Fruit fly (Drosophila melanogaster) whole organism, embryonic: ENCODE measurements around the gene CG46042.

Experiments
- CG10959 ChIP-seq: fragments of 200-800 bp; sonication (Bioruptor generic); IDR thresholded peaks from 2 replicates; pipeline ENCODE4 v1.3.6; 2022; ENCODE audit warnings: missing biosample characterization, missing genetic modification characterization
- CG11085 ChIP-seq: fragments of 200-800 bp; sonication (Bioruptor generic); IDR thresholded peaks from 2 replicates; pipeline ENCODE4 v1.3.6; 2022; ENCODE audit warnings: missing biosample characterization, missing genetic modification characterization
- CG12219 ChIP-seq: fragments of 200-800 bp; sonication (Bioruptor generic); optimal IDR thresholded peaks from 3 replicates; lab custom pipeline; 2018; ENCODE audit warnings: missing biosample characterization, mild to moderate bottlenecking, missing genetic modification characterization
- CG12769 ChIP-seq: fragments of 200-800 bp; sonication (Bioruptor generic); optimal IDR thresholded peaks from 2 replicates; lab custom pipeline; 2019; ENCODE audit warnings: missing biosample characterization, mild to moderate bottlenecking, missing genetic modification characterization, moderate library complexity
- CG17385 ChIP-seq: fragments of 200-800 bp; sonication (Bioruptor generic); optimal IDR thresholded peaks from 3 replicates; lab custom pipeline; 2018; ENCODE audit warnings: missing biosample characterization, mild to moderate bottlenecking, missing genetic modification characterization
- CG1792 ChIP-seq: fragments of 200-800 bp; sonication (Bioruptor generic); optimal IDR thresholded peaks from 2 replicates; lab custom pipeline; 2016; ENCODE audit warnings: missing biosample characterization, missing genetic modification characterization
- CG2712 ChIP-seq: fragments of 200-800 bp; optimal IDR thresholded peaks from 3 replicates; lab custom pipeline; 2019; ENCODE audit warnings: missing biosample characterization, mild to moderate bottlenecking, missing genetic modification characterization, moderate library complexity
- CG4360 ChIP-seq: fragments of 200-800 bp; sonication (Bioruptor generic); IDR thresholded peaks from 2 replicates; pipeline ENCODE4 v1.3.6; 2022; ENCODE audit warnings: missing biosample characterization, missing genetic modification characterization
- CG5245 ChIP-seq: fragments of 200-800 bp; sonication (Bioruptor generic); optimal IDR thresholded peaks from 3 replicates; lab custom pipeline; 2016; ENCODE audit warnings: missing biosample characterization, missing genetic modification characterization
- CG6272 ChIP-seq: fragments of 200-800 bp; sonication (Bioruptor generic); IDR thresholded peaks from 2 replicates; pipeline ENCODE4 v1.3.6; 2022; ENCODE audit warnings: missing biosample characterization, missing genetic modification characterization
- CG6854 ChIP-seq: fragments of 200-800 bp; sonication (Bioruptor generic); optimal IDR thresholded peaks from 3 replicates; lab custom pipeline; 2017; ENCODE audit warnings: missing biosample characterization, mild to moderate bottlenecking, missing genetic modification characterization
- CG7928 ChIP-seq: fragments of 200-800 bp; sonication (Bioruptor generic); optimal IDR thresholded peaks from 2 replicates; lab custom pipeline; 2017; ENCODE audit warnings: missing biosample characterization, mild to moderate bottlenecking, missing genetic modification characterization
- CG8089 ChIP-seq: fragments of 200-800 bp; sonication (Bioruptor generic); optimal IDR thresholded peaks from 3 replicates; lab custom pipeline; 2016; ENCODE audit warnings: missing biosample characterization, missing genetic modification characterization
- CTCF ChIP-seq: fragments of 200-800 bp; sonication (Bioruptor generic); optimal IDR thresholded peaks from 2 replicates; lab custom pipeline; 2017; ENCODE audit warnings: missing biosample characterization, mild to moderate bottlenecking, missing genetic modification characterization, moderate library complexity
- Dll ChIP-seq: fragments of 200-800 bp; sonication (Bioruptor generic); IDR thresholded peaks from 4 replicates; pipeline ENCODE4 v1.3.6; 2022; ENCODE audit warnings: missing biosample characterization, missing genetic modification characterization; ENCODE audit not compliant: partially characterized antibody
- Doc2 ChIP-seq: fragments of 200-800 bp; sonication (Bioruptor generic); IDR thresholded peaks from 2 replicates; pipeline ENCODE4 v1.3.6; 2022; ENCODE audit warnings: missing biosample characterization, missing genetic modification characterization
- Ets97D ChIP-seq: fragments of 200-800 bp; sonication (Bioruptor generic); optimal IDR thresholded peaks from 3 replicates; lab custom pipeline; 2016; ENCODE audit warnings: missing biosample characterization, missing genetic modification characterization
- Fer3 ChIP-seq: fragments of 200-800 bp; sonication (Bioruptor generic); optimal IDR thresholded peaks from 2 replicates; lab custom pipeline; 2018; ENCODE audit warnings: missing biosample characterization, mild to moderate bottlenecking, missing genetic modification characterization, moderate library complexity
- HLHmδ ChIP-seq: fragments of 200-800 bp; sonication (Bioruptor generic); optimal IDR thresholded peaks from 2 replicates; lab custom pipeline; 2018; ENCODE audit warnings: missing biosample characterization, mild to moderate bottlenecking, missing genetic modification characterization, moderate library complexity
- Hr3 ChIP-seq: fragments of 200-800 bp; sonication (Bioruptor generic); optimal IDR thresholded peaks from 3 replicates; lab custom pipeline; 2016; ENCODE audit warnings: missing biosample characterization, missing genetic modification characterization
- Mad ChIP-seq: fragments of 200-800 bp; sonication (Bioruptor generic); optimal IDR thresholded peaks from 2 replicates; lab custom pipeline; 2016; ENCODE audit warnings: missing biosample characterization, missing genetic modification characterization
- NFAT ChIP-seq: fragments of 200-800 bp; sonication (Bioruptor generic); IDR thresholded peaks from 2 replicates; pipeline ENCODE4 v1.3.6; 2022; ENCODE audit warnings: missing biosample characterization, missing genetic modification characterization
- Oaz ChIP-seq: fragments of 200-800 bp; sonication (Bioruptor generic); IDR thresholded peaks from 2 replicates; pipeline ENCODE4 v1.3.6; 2022; ENCODE audit warnings: missing biosample characterization, missing genetic modification characterization
- PHDP ChIP-seq: fragments of 200-800 bp; sonication (Bioruptor generic); optimal IDR thresholded peaks from 3 replicates; lab custom pipeline; 2018; ENCODE audit warnings: missing biosample characterization, mild to moderate bottlenecking, missing genetic modification characterization, moderate library complexity
- TFAM ChIP-seq: fragments of 200-800 bp; sonication (Bioruptor generic); optimal IDR thresholded peaks from 2 replicates; lab custom pipeline; 2017; ENCODE audit warnings: missing biosample characterization, missing genetic modification characterization, inconsistent platforms
- Usf ChIP-seq: fragments of 200-800 bp; sonication (Bioruptor generic); optimal IDR thresholded peaks from 2 replicates; lab custom pipeline; 2017; ENCODE audit warnings: missing genotype, missing biosample characterization, missing genetic modification characterization
- az2 ChIP-seq: fragments of 200-800 bp; sonication (Bioruptor generic); optimal IDR thresholded peaks from 3 replicates; lab custom pipeline; 2016; ENCODE audit warnings: missing biosample characterization, missing genetic modification characterization
- br ChIP-seq: fragments of >200 bp; optimal IDR thresholded peaks from 2 replicates; lab custom pipeline; 2017
- chinmo ChIP-seq: fragments of 200-800 bp; sonication (Bioruptor generic); IDR thresholded peaks from 4 replicates; pipeline ENCODE4 v1.3.6; 2022; ENCODE audit warnings: missing biosample characterization, missing genetic modification characterization; ENCODE audit not compliant: partially characterized antibody
- cwo ChIP-seq: fragments of 200-800 bp; sonication (Bioruptor generic); optimal IDR thresholded peaks from 3 replicates; lab custom pipeline; 2017; ENCODE audit warnings: missing biosample characterization, missing genetic modification characterization, mild to moderate bottlenecking, moderate library complexity, missing genetic modification reagents
- disco-r ChIP-seq: fragments of 200-800 bp; sonication (Bioruptor generic); optimal IDR thresholded peaks from 2 replicates; lab custom pipeline; 2016; ENCODE audit warnings: missing biosample characterization, missing genetic modification characterization
- fru ChIP-seq: fragments of >200 bp; optimal IDR thresholded peaks from 2 replicates; lab custom pipeline; 2017
- gro ChIP-seq: fragments of 200-800 bp; sonication (Bioruptor generic); optimal IDR thresholded peaks from 2 replicates; lab custom pipeline; 2016; ENCODE audit warnings: missing biosample characterization, missing genetic modification characterization
- gsb-n ChIP-seq: fragments of 200-800 bp; sonication (Bioruptor generic); optimal IDR thresholded peaks from 3 replicates; lab custom pipeline; 2018; ENCODE audit warnings: missing biosample characterization, mild to moderate bottlenecking, missing genetic modification characterization
- ham ChIP-seq: fragments of 200-800 bp; sonication (Bioruptor generic); IDR thresholded peaks from 2 replicates; pipeline ENCODE4 v1.3.6; 2022; ENCODE audit warnings: missing biosample characterization, missing genetic modification characterization
- kah ChIP-seq: fragments of 200-800 bp; sonication (Bioruptor generic); optimal IDR thresholded peaks from 2 replicates; lab custom pipeline; 2018; ENCODE audit warnings: missing biosample characterization, mild to moderate bottlenecking, missing genetic modification characterization
- klu ChIP-seq: fragments of 200-800 bp; sonication (Bioruptor generic); IDR thresholded peaks from 2 replicates; pipeline ENCODE4 v1.3.6; 2022; ENCODE audit warnings: missing biosample characterization, missing genetic modification characterization
- lab ChIP-seq: fragments of 200-800 bp; sonication (Bioruptor generic); optimal IDR thresholded peaks from 3 replicates; lab custom pipeline; 2017; ENCODE audit warnings: missing biosample characterization, missing genetic modification characterization, mild to moderate bottlenecking, moderate library complexity, missing genetic modification reagents
- mam ChIP-seq: fragments of 200-800 bp; sonication (Bioruptor generic); optimal IDR thresholded peaks from 3 replicates; lab custom pipeline; 2016; ENCODE audit warnings: missing biosample characterization, missing genetic modification characterization
- nau ChIP-seq: fragments of 200-800 bp; sonication (Bioruptor generic); optimal IDR thresholded peaks from 3 replicates; lab custom pipeline; 2017; ENCODE audit warnings: missing biosample characterization, mild to moderate bottlenecking, missing genetic modification characterization, missing genetic modification reagents
- oc ChIP-seq: fragments of 200-800 bp; sonication (Bioruptor generic); optimal IDR thresholded peaks from 2 replicates; lab custom pipeline; 2018; ENCODE audit warnings: missing biosample characterization, mild to moderate bottlenecking, missing genetic modification characterization, moderate library complexity
- phol ChIP-seq: fragments of 200-800 bp; sonication (Bioruptor generic); optimal IDR thresholded peaks from 3 replicates; lab custom pipeline; 2018; ENCODE audit warnings: missing biosample characterization, mild to moderate bottlenecking, missing genetic modification characterization, moderate library complexity
- prd ChIP-seq, 3 experiments: fragments of >200 bp in 2 of 3; fragments of 200-800 bp in 1 of 3; sonication (Bioruptor generic) in 1 of 3; optimal IDR thresholded peaks in 2 of 3; IDR thresholded peaks in 1 of 3; 2 replicates in 2 of 3; 3 replicates in 1 of 3; pipeline versions ENCODE4 v1.3.6 to Lab custom; 2017 to 2022; ENCODE audit warnings: missing biosample characterization in 1 of 3, missing genetic modification characterization in 1 of 3
- row ChIP-seq: fragments of 200-800 bp; sonication (Bioruptor generic); IDR thresholded peaks from 3 replicates; pipeline ENCODE4 v1.3.6; 2022; ENCODE audit warnings: missing biosample characterization, missing genetic modification characterization
- scrt ChIP-seq: fragments of 200-800 bp; sonication (Bioruptor generic); optimal IDR thresholded peaks from 2 replicates; lab custom pipeline; 2018; ENCODE audit warnings: missing biosample characterization, mild to moderate bottlenecking, missing genetic modification characterization, moderate library complexity
- slou ChIP-seq: fragments of 200-800 bp; sonication (Bioruptor generic); optimal IDR thresholded peaks from 3 replicates; lab custom pipeline; 2016; ENCODE audit warnings: missing biosample characterization, missing genetic modification characterization
- slp2 ChIP-seq: fragments of 200-800 bp; sonication (Bioruptor generic); optimal IDR thresholded peaks from 2 replicates; lab custom pipeline; 2016; ENCODE audit warnings: missing biosample characterization, missing genetic modification characterization
- sr ChIP-seq: fragments of 200-800 bp; sonication (Bioruptor generic); IDR thresholded peaks from 3 replicates; pipeline ENCODE4 v1.3.6; 2022; ENCODE audit warnings: missing biosample characterization, missing genetic modification characterization
- trem ChIP-seq: fragments of 200-800 bp; optimal IDR thresholded peaks from 3 replicates; lab custom pipeline; 2019; ENCODE audit warnings: missing biosample characterization, mild to moderate bottlenecking, missing genetic modification characterization, moderate library complexity
- wor ChIP-seq: fragments of 200-800 bp; sonication (Bioruptor generic); IDR thresholded peaks from 2 replicates; pipeline ENCODE4 v1.3.6; 2022; ENCODE audit warnings: missing biosample characterization, missing genetic modification characterization
- zen ChIP-seq: fragments of 200-800 bp; sonication (Bioruptor generic); optimal IDR thresholded peaks from 3 replicates; lab custom pipeline; 2018; ENCODE audit warnings: missing biosample characterization, mild to moderate bottlenecking, missing genetic modification characterization, moderate library complexity

Gene CG46042

dm6 chr3R:19908863-19909343, 33.3 kb downstream of the CG46042 start (continued):
- peak; percentile 69 for TF ChIP-seq CG10959 (GFP tag; lab: Robert Waterston, UW)
- peak; percentile 58; the same call in 1 of the 2 replicates for TF ChIP-seq CG6272 (GFP tag; lab: Robert Waterston, UW)
- peak; percentile 63 for TF ChIP-seq disco-r (GFP tag; lab: Kevin White, UChicago)
- TF ChIP-seq CG5245 (GFP tag; lab: Kevin White, UChicago): peak; percentile 66
- TF ChIP-seq mam: peak; percentile 89
- peak; percentile 70 for TF ChIP-seq CG1792 (GFP tag; lab: Kevin White, UChicago)
- TF ChIP-seq HLHmδ (GFP tag; lab: Kevin White, UChicago): no peak
- peak; percentile 78 for TF ChIP-seq wor (GFP tag; lab: Robert Waterston, UW)
- TF ChIP-seq slou: no peak
- TF ChIP-seq CG2712 (tag; lab: Kevin White, UChicago): peak; percentile 65
- TF ChIP-seq Fer3 (tag; lab: Kevin White, UChicago): peak; percentile 74
- TF ChIP-seq CG7928: no peak
- TF ChIP-seq CG12219: peak; percentile 87
- 0 out of 4 replicates have a peak, but pooled peaks have one; percentile 10 for TF ChIP-seq chinmo
- TF ChIP-seq cwo (GFP tag; lab: Kevin White, UChicago): peak; percentile 79
- TF ChIP-seq Doc2: 0 out of 2 replicates have a peak, but pooled peaks have one; percentile 37
- peak; percentile 81 for TF ChIP-seq CG8089 (GFP tag; lab: Kevin White, UChicago)
- peak; percentile 89 for TF ChIP-seq az2 (GFP tag; lab: Kevin White, UChicago)
- TF ChIP-seq CG4360 (GFP tag; lab: Robert Waterston, UW): peak; percentile 66
- TF ChIP-seq CTCF: peak; percentile 25
- TF ChIP-seq gsb-n (tag; lab: Kevin White, UChicago): peak; percentile 71
- TF ChIP-seq kah: peak; percentile 15
- TF ChIP-seq NFAT (GFP tag; lab: Robert Waterston, UW): peak; percentile 81
- peak; percentile 78 for TF ChIP-seq slp2 (GFP tag; lab: Kevin White, UChicago)
- TF ChIP-seq CG17385: peak; percentile 79
- no peak for TF ChIP-seq br (lab: Kevin White, UChicago)
- TF ChIP-seq lab (GFP tag; lab: Kevin White, UChicago): peak; percentile 90
- no peak for TF ChIP-seq TFAM (GFP tag; lab: Kevin White, UChicago)
- peak; percentile 53; the same call in 1 of the 2 replicates for TF ChIP-seq klu (GFP tag; lab: Robert Waterston, UW)
- peak; percentile 35 for TF ChIP-seq trem
- TF ChIP-seq nau (GFP tag; lab: Kevin White, UChicago): peak; percentile 75
- TF ChIP-seq CG6854 (GFP tag; lab: Kevin White, UChicago): peak; percentile 35
- TF ChIP-seq ham: no peak
- TF ChIP-seq Oaz (GFP tag; lab: Robert Waterston, UW): peak; percentile 69
- peak; percentile 38 for TF ChIP-seq Ets97D
- TF ChIP-seq Hr3 (GFP tag; lab: Kevin White, UChicago): peak; percentile 82
- no peak for TF ChIP-seq Dll (GFP tag; lab: Robert Waterston, UW)
- peak; percentile 66 for TF ChIP-seq CG11085 (GFP tag; lab: Robert Waterston, UW)
- TF ChIP-seq Mad: peak; percentile 80
- TF ChIP-seq PHDP: peak; percentile 86
- peak; percentile 43; the same call in 2 of the 3 replicates for TF ChIP-seq sr (GFP tag; lab: Robert Waterston, UW)
- peak; percentile 87 for TF ChIP-seq gro
- peak; percentile 87 for TF ChIP-seq CG12769 (tag; lab: Kevin White, UChicago)
- TF ChIP-seq prd (optimal IDR thresholded peaks at IDR 0.05; lab: Kevin White, UChicago): no peak
- TF ChIP-seq prd (GFP tag; IDR thresholded peaks at IDR 0.05; lab: Robert Waterston, UW): peak; percentile 90
- TF ChIP-seq row (GFP tag; lab: Robert Waterston, UW): peak; percentile 88
- peak; percentile 5 for TF ChIP-seq zen (tag; lab: Kevin White, UChicago)
- peak; percentile 76 for TF ChIP-seq phol (tag; lab: Kevin White, UChicago)
- TF ChIP-seq oc: peak; percentile 76
- TF ChIP-seq fru (lab: Kevin White, UChicago): no peak
- TF ChIP-seq scrt: peak; percentile 54
- TF ChIP-seq Usf: peak; percentile 35
